Fruit fly (Drosophila melanogaster): ENCODE data around the gene Yod1.

The Yod1 gene

dm6 chr3L:5152354-5152806 lies 18.7 kb downstream of the Yod1 start, which contains the start of the genes Gen and Srp54k (continued):
- TF ChIP-seq eve (GFP tag; optimal IDR thresholded peaks at IDR 0.05) (no peak), gcm (GFP tag; optimal IDR thresholded peaks at IDR 0.05) (no peak), tgo (GFP tag; IDR thresholded peaks at IDR 0.05) (peak; percentile 64), az2 (GFP tag; optimal IDR thresholded peaks at IDR 0.05) (peak; percentile 21), E2f1 (GFP tag; IDR thresholded peaks at IDR 0.05) (0 out of 2 replicates have a peak, but pooled peaks have one; percentile 9), Xrp1 (GFP tag; IDR thresholded peaks at IDR 0.05) (peak; percentile 65), dmrt11E (tag; optimal IDR thresholded peaks at IDR 0.05) (peak; percentile 36), CG6272 (GFP tag; IDR thresholded peaks at IDR 0.05) (peak; percentile 14; the same call in 1 of the 2 replicates), CG12744 (GFP tag; optimal IDR thresholded peaks at IDR 0.05) (peak; percentile 20), vvl (GFP tag; IDR thresholded peaks at IDR 0.05) (peak; percentile 31; the same call in 1 of the 2 replicates), Med (GFP tag) (peak; percentile 85), Hmr (GFP tag; optimal IDR thresholded peaks at IDR 0.05) (peak; percentile 58), ato (GFP tag; IDR thresholded peaks at IDR 0.05; ENCODE audit: partially characterized antibody) (no peak), sd (tag; optimal IDR thresholded peaks at IDR 0.05) (peak; percentile 46), CG2120 (GFP tag; optimal IDR thresholded peaks at IDR 0.05) (peak; percentile 57), tup (GFP tag; optimal IDR thresholded peaks at IDR 0.05) (no peak), unpg (GFP tag; optimal IDR thresholded peaks at IDR 0.05) (no peak), HLH3B (GFP tag; IDR thresholded peaks at IDR 0.05) (peak; percentile 32; the same call in 1 of the 2 replicates), NFAT (GFP tag; IDR thresholded peaks at IDR 0.05) (0 out of 2 replicates have a peak, but pooled peaks have one; percentile 6), MBD-R2 (GFP tag; IDR thresholded peaks at IDR 0.05) (peak; percentile 94), zfh1 (GFP tag; IDR thresholded peaks at IDR 0.05) (no peak), CG3281 (GFP tag; optimal IDR thresholded peaks at IDR 0.05) (no peak), Nf-YA (GFP tag; IDR thresholded peaks at IDR 0.05) (no peak), chif (GFP tag; optimal IDR thresholded peaks at IDR 0.05) (peak in 1 of 2 experiments; percentile 41), CG1529 (GFP tag; optimal IDR thresholded peaks at IDR 0.05) (no peak), CG12659 (GFP tag; optimal IDR thresholded peaks at IDR 0.05) (peak; percentile 83), phol (tag; optimal IDR thresholded peaks at IDR 0.05) (peak; percentile 41), CG9817 (tag; optimal IDR thresholded peaks at IDR 0.05) (peak; percentile 51), stc (GFP tag; IDR thresholded peaks at IDR 0.05) (no peak), CG30403 (GFP tag; optimal IDR thresholded peaks at IDR 0.05) (no peak), caup (GFP tag; optimal IDR thresholded peaks at IDR 0.05; ENCODE audit: severe bottlenecking) (peak; percentile 13), CG6689 (GFP tag; IDR thresholded peaks at IDR 0.05) (peak; percentile 59), D19B (GFP tag; optimal IDR thresholded peaks at IDR 0.05) (no peak), CG13424 (tag; optimal IDR thresholded peaks at IDR 0.05) (peak; percentile 24), Ets65A (GFP tag) (peak; percentile 92), CG11456 (GFP tag; IDR thresholded peaks at IDR 0.05) (peak; percentile 58; the same call in 1 of the 3 replicates), mam (GFP tag; optimal IDR thresholded peaks at IDR 0.05) (peak; percentile 12), Ada2b (GFP tag; IDR thresholded peaks at IDR 0.05) (peak; percentile 13; the same call in 1 of the 2 replicates), CG34422 (GFP tag; IDR thresholded peaks at IDR 0.05) (peak; percentile 64; the same call in 2 of the 3 replicates), lab (GFP tag; optimal IDR thresholded peaks at IDR 0.05) (no peak), CG6765 (GFP tag; optimal IDR thresholded peaks at IDR 0.05) (no peak), CG17385 (GFP tag; optimal IDR thresholded peaks at IDR 0.05) (peak; percentile 97), CG17359 (tag; optimal IDR thresholded peaks at IDR 0.05) (no peak), CG18619 (GFP tag; optimal IDR thresholded peaks at IDR 0.05) (peak; percentile 34), H2.0 (GFP tag; IDR thresholded peaks at IDR 0.05) (0 out of 2 replicates have a peak, but pooled peaks have one; percentile 6), Asciz (GFP tag; optimal IDR thresholded peaks at IDR 0.05) (no peak), trem (tag; optimal IDR thresholded peaks at IDR 0.05) (peak; percentile 23), onecut (GFP tag; IDR thresholded peaks at IDR 0.05) (peak; percentile 34; the same call in 1 of the 2 replicates), CG14710 (tag; optimal IDR thresholded peaks at IDR 0.05) (peak; percentile 48), CG4404 (GFP tag; IDR thresholded peaks at IDR 0.05) (peak; percentile 36; the same call in 1 of the 2 replicates)

All from whole organism, embryonic.